Fruit fly (Drosophila melanogaster) whole organism, embryonic: Measurements from ENCODE around the gene CG15696.
A peak's percentile ranks its signal among the peaks of the same experiment; 100 is the strongest.

Source experiments
- ATbp ChIP-seq: fragments of 200-800 bp; sonication (Bioruptor generic); optimal IDR thresholded peaks from 2 replicates; lab custom pipeline; 2017; ENCODE audit warnings: missing biosample characterization, mild to moderate bottlenecking, missing genetic modification characterization, missing genetic modification reagents
- Atf-2 ChIP-seq: fragments of 200-800 bp; sonication (Bioruptor generic); optimal IDR thresholded peaks from 2 replicates; lab custom pipeline; 2016; ENCODE audit warnings: missing biosample characterization, missing genetic modification characterization
- B-H2 ChIP-seq: fragments of 200-800 bp; sonication (Bioruptor generic); optimal IDR thresholded peaks from 2 replicates; lab custom pipeline; 2018; ENCODE audit warnings: missing biosample characterization, mild to moderate bottlenecking, missing genetic modification characterization
- Bgb ChIP-seq: fragments of 200-800 bp; sonication (Bioruptor generic); IDR thresholded peaks from 2 replicates; pipeline ENCODE4 v1.3.6; 2022; ENCODE audit warnings: missing biosample characterization, missing genetic modification characterization; ENCODE audit not compliant: partially characterized antibody
- CG10274 ChIP-seq: fragments of 200-800 bp; sonication (Bioruptor generic); optimal IDR thresholded peaks from 3 replicates; lab custom pipeline; 2017; ENCODE audit warnings: missing biosample characterization, mild to moderate bottlenecking, missing genetic modification characterization
- CG10543 ChIP-seq: fragments of 200-800 bp; sonication (Bioruptor generic); optimal IDR thresholded peaks from 3 replicates; lab custom pipeline; 2017; ENCODE audit warnings: missing biosample characterization, mild to moderate bottlenecking, missing genetic modification characterization, moderate library complexity
- CG10979 ChIP-seq: fragments of 200-800 bp; sonication (Bioruptor generic); optimal IDR thresholded peaks from 2 replicates; lab custom pipeline; 2018; ENCODE audit warnings: missing biosample characterization, mild to moderate bottlenecking, missing genetic modification characterization, moderate library complexity
- CG11247 ChIP-seq: fragments of 200-800 bp; sonication (Bioruptor generic); IDR thresholded peaks from 2 replicates; pipeline ENCODE4 v1.3.6; 2022; ENCODE audit warnings: missing biosample characterization, missing genetic modification characterization
- CG12769 ChIP-seq: fragments of 200-800 bp; sonication (Bioruptor generic); optimal IDR thresholded peaks from 2 replicates; lab custom pipeline; 2019; ENCODE audit warnings: missing biosample characterization, mild to moderate bottlenecking, missing genetic modification characterization, moderate library complexity
- CG13287 ChIP-seq: fragments of 200-800 bp; sonication (Bioruptor generic); IDR thresholded peaks from 2 replicates; pipeline ENCODE4 v1.3.6; 2022; ENCODE audit warnings: missing biosample characterization, missing genetic modification characterization; ENCODE audit not compliant: partially characterized antibody
- CG13624 ChIP-seq: fragments of 200-800 bp; sonication (Bioruptor generic); optimal IDR thresholded peaks from 2 replicates; lab custom pipeline; 2016; ENCODE audit warnings: missing biosample characterization, missing genetic modification characterization
- CG13775 ChIP-seq: fragments of 200-800 bp; sonication (Bioruptor generic); optimal IDR thresholded peaks from 3 replicates; lab custom pipeline; 2017; ENCODE audit warnings: missing biosample characterization, mild to moderate bottlenecking, missing genetic modification characterization
- CG15269 ChIP-seq: fragments of 200-800 bp; sonication (Bioruptor generic); optimal IDR thresholded peaks from 2 replicates; lab custom pipeline; 2018; ENCODE audit warnings: missing biosample characterization, mild to moderate bottlenecking, missing genetic modification characterization, moderate library complexity
- CG15601 ChIP-seq: fragments of 200-800 bp; sonication (Bioruptor generic); optimal IDR thresholded peaks from 3 replicates; lab custom pipeline; 2019; ENCODE audit warnings: missing biosample characterization, mild to moderate bottlenecking, missing genetic modification characterization, moderate library complexity
- CG15696 ChIP-seq: fragments of 200-800 bp; sonication (Bioruptor generic); optimal IDR thresholded peaks from 2 replicates; lab custom pipeline; 2019; ENCODE audit warnings: missing biosample characterization, mild to moderate bottlenecking, missing genetic modification characterization, moderate library complexity
- CG18599 ChIP-seq: fragments of 200-800 bp; sonication (Bioruptor generic); optimal IDR thresholded peaks from 3 replicates; lab custom pipeline; 2017; ENCODE audit warnings: missing biosample characterization, missing genetic modification characterization, mild to moderate bottlenecking, moderate library complexity, missing genetic modification reagents
- CG6254 ChIP-seq: fragments of 200-800 bp; sonication (Bioruptor generic); optimal IDR thresholded peaks from 3 replicates; lab custom pipeline; 2017; ENCODE audit warnings: mild to moderate bottlenecking, missing biosample characterization, missing genetic modification reagents, missing genetic modification characterization
- CG8944 ChIP-seq: fragments of 200-800 bp; sonication (Bioruptor generic); optimal IDR thresholded peaks from 3 replicates; lab custom pipeline; 2016; ENCODE audit warnings: missing biosample characterization, missing genetic modification characterization
- E2f1 ChIP-seq: fragments of 200-800 bp; sonication (Bioruptor generic); IDR thresholded peaks from 2 replicates; pipeline ENCODE4 v1.3.6; 2022; ENCODE audit warnings: missing biosample characterization, missing genetic modification characterization
- H2.0 ChIP-seq: fragments of 200-800 bp; sonication (Bioruptor generic); IDR thresholded peaks from 2 replicates; pipeline ENCODE4 v1.3.6; 2022; ENCODE audit warnings: missing biosample characterization, missing genetic modification characterization
- Hmr ChIP-seq: fragments of 200-800 bp; sonication (Bioruptor generic); optimal IDR thresholded peaks from 3 replicates; lab custom pipeline; 2017; ENCODE audit warnings: mild to moderate bottlenecking, missing biosample characterization, missing genetic modification reagents, missing genetic modification characterization
- Mes4 ChIP-seq: fragments of 200-800 bp; sonication (Bioruptor generic); optimal IDR thresholded peaks from 2 replicates; lab custom pipeline; 2016; ENCODE audit warnings: missing biosample characterization, missing genetic modification characterization
- Sry-β ChIP-seq: fragments of 200-800 bp; sonication (Bioruptor generic); optimal IDR thresholded peaks from 2 replicates; lab custom pipeline; 2018; ENCODE audit warnings: missing biosample characterization, mild to moderate bottlenecking, missing genetic modification characterization, moderate library complexity
- Stat92E ChIP-seq, 3 experiments: fragments of >200 bp in 2 of 3; fragments of 200-800 bp in 1 of 3; sonication (Bioruptor generic) in 1 of 3; optimal IDR thresholded peaks; 2 replicates each; lab custom pipeline; 2017 to 2019; ENCODE audit warnings: missing biosample characterization in 3 of 3, missing genetic modification characterization in 3 of 3, mild to moderate bottlenecking in 1 of 3, moderate library complexity in 1 of 3
- Xrp1 ChIP-seq: fragments of 200-800 bp; sonication (Bioruptor generic); IDR thresholded peaks from 2 replicates; pipeline ENCODE4 v1.3.6; 2022; ENCODE audit warnings: missing biosample characterization, missing genetic modification characterization
- bbx ChIP-seq: fragments of 200-800 bp; sonication (Bioruptor generic); IDR thresholded peaks from 2 replicates; pipeline ENCODE4 v1.3.6; 2022; ENCODE audit warnings: missing biosample characterization, missing genetic modification characterization; ENCODE audit not compliant: partially characterized antibody
- br ChIP-seq: fragments of >200 bp; optimal IDR thresholded peaks from 2 replicates; lab custom pipeline; 2017
- cad ChIP-seq: fragments of >200 bp; optimal IDR thresholded peaks from 2 replicates; lab custom pipeline; 2017; ENCODE audit warnings: missing biosample characterization, missing genetic modification characterization
- cwo ChIP-seq: fragments of 200-800 bp; sonication (Bioruptor generic); optimal IDR thresholded peaks from 3 replicates; lab custom pipeline; 2017; ENCODE audit warnings: missing biosample characterization, missing genetic modification characterization, mild to moderate bottlenecking, moderate library complexity, missing genetic modification reagents
- dm ChIP-seq: fragments of 200-800 bp; sonication (Bioruptor generic); optimal IDR thresholded peaks from 3 replicates; lab custom pipeline; 2016; ENCODE audit warnings: missing biosample characterization, missing genetic modification characterization
- dysf ChIP-seq: fragments of 200-800 bp; sonication (Bioruptor generic); IDR thresholded peaks from 3 replicates; pipeline ENCODE4 v1.3.6; 2022; ENCODE audit warnings: missing biosample characterization, missing genetic modification characterization
- ems ChIP-seq: fragments of 200-800 bp; sonication (Bioruptor generic); optimal IDR thresholded peaks from 3 replicates; lab custom pipeline; 2016; ENCODE audit warnings: missing biosample characterization, missing genetic modification characterization
- en ChIP-seq: fragments of 200-800 bp; sonication (Bioruptor generic); optimal IDR thresholded peaks from 2 replicates; lab custom pipeline; 2016; ENCODE audit warnings: missing biosample characterization, missing genetic modification characterization
- exex ChIP-seq: fragments of 200-800 bp; sonication (Bioruptor generic); optimal IDR thresholded peaks from 4 replicates; lab custom pipeline; 2018; ENCODE audit warnings: missing biosample characterization, mild to moderate bottlenecking, missing genetic modification characterization, moderate library complexity
- gce ChIP-seq: fragments of 200-800 bp; sonication (Bioruptor generic); IDR thresholded peaks from 3 replicates; pipeline ENCODE4 v1.3.6; 2022; ENCODE audit warnings: missing biosample characterization, missing genetic modification characterization
- grau ChIP-seq: fragments of 200-800 bp; optimal IDR thresholded peaks from 3 replicates; lab custom pipeline; 2019; ENCODE audit warnings: missing biosample characterization, mild to moderate bottlenecking, missing genetic modification characterization, moderate library complexity
- gsb-n ChIP-seq: fragments of 200-800 bp; sonication (Bioruptor generic); optimal IDR thresholded peaks from 3 replicates; lab custom pipeline; 2018; ENCODE audit warnings: missing biosample characterization, mild to moderate bottlenecking, missing genetic modification characterization
- hb ChIP-seq: fragments of 200-800 bp; sonication (Bioruptor generic); IDR thresholded peaks from 3 replicates; pipeline ENCODE4 v1.3.6; 2022; ENCODE audit warnings: missing biosample characterization, missing genetic modification characterization; ENCODE audit not compliant: partially characterized antibody
- ind ChIP-seq: fragments of 200-800 bp; sonication (Bioruptor generic); optimal IDR thresholded peaks from 3 replicates; lab custom pipeline; 2016; ENCODE audit warnings: missing biosample characterization, missing genetic modification characterization
- insv ChIP-seq, 2 experiments: fragments of 200-800 bp; sonication (Bioruptor generic); optimal IDR thresholded peaks; 3 replicates each; lab custom pipeline; 2016 to 2018; ENCODE audit warnings: missing biosample characterization in 2 of 2, missing genetic modification characterization in 2 of 2
- inv ChIP-seq: fragments of 200-800 bp; sonication (Bioruptor generic); IDR thresholded peaks from 2 replicates; pipeline ENCODE4 v1.3.6; 2022; ENCODE audit warnings: missing biosample characterization, missing genetic modification characterization; ENCODE audit not compliant: partially characterized antibody
- lilli ChIP-seq: fragments of 200-800 bp; sonication (Bioruptor generic); optimal IDR thresholded peaks from 3 replicates; lab custom pipeline; 2016; ENCODE audit warnings: missing biosample characterization, missing genetic modification characterization
- pb ChIP-seq: fragments of 200-800 bp; sonication (Bioruptor generic); optimal IDR thresholded peaks from 3 replicates; lab custom pipeline; 2016; ENCODE audit warnings: missing biosample characterization, missing genetic modification characterization
- peb ChIP-seq: fragments of 200-800 bp; sonication (Bioruptor generic); IDR thresholded peaks from 2 replicates; pipeline ENCODE4 v1.3.6; 2022; ENCODE audit warnings: missing biosample characterization, missing genetic modification characterization
- sima ChIP-seq: fragments of 200-800 bp; sonication (Bioruptor generic); optimal IDR thresholded peaks from 2 replicates; lab custom pipeline; 2016; ENCODE audit warnings: missing biosample characterization, missing genetic modification characterization
- sisA ChIP-seq: fragments of 200-800 bp; sonication (Bioruptor generic); IDR thresholded peaks from 2 replicates; pipeline ENCODE4 v1.3.6; 2022; ENCODE audit warnings: missing biosample characterization, missing genetic modification characterization
- tgo ChIP-seq: fragments of 200-800 bp; sonication (Bioruptor generic); IDR thresholded peaks from 3 replicates; pipeline ENCODE4 v1.3.6; 2022; ENCODE audit warnings: missing biosample characterization, missing genetic modification characterization
- tup ChIP-seq: fragments of 200-800 bp; sonication (Bioruptor generic); optimal IDR thresholded peaks from 2 replicates; lab custom pipeline; 2016; ENCODE audit warnings: missing biosample characterization, mild to moderate bottlenecking, missing genetic modification characterization, moderate library complexity
- yki ChIP-seq: fragments of >200 bp; optimal IDR thresholded peaks from 3 replicates; lab custom pipeline; 2018

CG15696 gene

dm6 chr3R:20828520-20829415, 18.1 kb upstream of the CG15696 start (continued):
- TF ChIP-seq CG8944 (GFP tag; lab: Kevin White, UChicago) (no peak), CG15601 (tag; lab: Kevin White, UChicago) (no peak), CG13287 (GFP tag; lab: Robert Waterston, UW) (peak; percentile 11; the same call in 1 of the 2 replicates), CG6254 (GFP tag; lab: Kevin White, UChicago) (no peak), CG10274 (GFP tag; lab: Kevin White, UChicago) (no peak), H2.0 (GFP tag; lab: Robert Waterston, UW) (no peak), cad (GFP tag; lab: Kevin White, UChicago) (peak; percentile 4), tup (no peak), br (lab: Kevin White, UChicago) (no peak), Hmr (GFP tag; lab: Kevin White, UChicago) (no peak), ATbp (GFP tag; lab: Kevin White, UChicago) (no peak), sisA (no peak), tgo (GFP tag; lab: Robert Waterston, UW) (no peak), dm (GFP tag; lab: Kevin White, UChicago) (no peak), yki (no peak), CG12769 (tag; lab: Kevin White, UChicago) (peak; percentile 78), ind (GFP tag; lab: Kevin White, UChicago) (no peak), peb (GFP tag; lab: Robert Waterston, UW) (no peak), Stat92E (GFP tag; optimal IDR thresholded peaks at IDR 0.05; lab: Kevin White, UChicago) (no peak), Xrp1 (GFP tag; lab: Robert Waterston, UW) (no peak), grau (tag; lab: Kevin White, UChicago) (no peak), CG15696 (tag; lab: Kevin White, UChicago) (no peak), CG18599 (no peak), exex (peak; percentile 65), bbx (no peak), pb (GFP tag; lab: Kevin White, UChicago) (no peak), cwo (peak; percentile 47), CG10543 (GFP tag; lab: Kevin White, UChicago) (peak; percentile 31), B-H2 (GFP tag; lab: Kevin White, UChicago) (no peak), CG13624 (GFP tag; lab: Kevin White, UChicago) (no peak), CG13775 (GFP tag; lab: Kevin White, UChicago) (no peak), ems (no peak), dysf (no peak), hb (GFP tag; lab: Robert Waterston, UW) (no peak), Sry-β (GFP tag; lab: Kevin White, UChicago) (no peak), en (GFP tag; lab: Kevin White, UChicago) (no peak), E2f1 (GFP tag; lab: Robert Waterston, UW) (no peak), Mes4 (GFP tag; lab: Kevin White, UChicago) (no peak), CG15269 (tag; lab: Kevin White, UChicago) (no peak), CG11247 (GFP tag; lab: Robert Waterston, UW) (no peak), sima (GFP tag; lab: Kevin White, UChicago) (no peak), Atf-2 (GFP tag; lab: Kevin White, UChicago) (no peak), insv (GFP tag; optimal IDR thresholded peaks at IDR 0.05; lab: Kevin White, UChicago) (no peak), gsb-n (tag; lab: Kevin White, UChicago) (no peak), inv (GFP tag; lab: Robert Waterston, UW) (no peak), gce (GFP tag; lab: Robert Waterston, UW) (no peak), Bgb (peak; percentile 56; the same call in 1 of the 2 replicates), CG10979 (tag; lab: Kevin White, UChicago) (no peak), lilli (no peak)
